Worm (Caenorhabditis elegans): ENCODE data around the gene F41E6.7.

Gene F41E6.7

ce11 chrV:8621213-8621612 is 22.1 kb upstream of the F41E6.7 start, which contains the start of gene idpc-2:
idpc-2 (minus strand) TSS chrV:8621313.
- TF ChIP-seq F33H1.4 (GFP tag; IDR thresholded peaks at IDR 0.05) (no peak), F57A8.1 (GFP tag; optimal IDR thresholded peaks at IDR 0.05) (no peak), die-1 (tag; optimal IDR thresholded peaks at IDR 0.05) (no peak), cebp-2 (GFP tag; IDR thresholded peaks at IDR 0.05) (no peak), sea-2 (GFP tag; IDR thresholded peaks at IDR 0.05) (no peak), sdz-38 (tag; optimal IDR thresholded peaks at IDR 0.05) (no peak), sptf-2 (GFP tag; optimal IDR thresholded peaks at IDR 0.05) (no peak), F49E8.2 (tag; optimal IDR thresholded peaks at IDR 0.05; ENCODE audit: insufficient read depth) (no peak), ceh-58 (GFP tag; IDR thresholded peaks at IDR 0.05) (no peak)

- TF ChIP-seq hmg-20 (GFP tag; IDR thresholded peaks at IDR 0.05) (no peak), ceh-91 (GFP tag; IDR thresholded peaks at IDR 0.05) (no peak), tlf-1 (GFP tag; optimal IDR thresholded peaks at IDR 0.05) (no peak), efl-1 (GFP tag; optimal IDR thresholded peaks at IDR 0.05) (no peak), F49E8.2 (tag; optimal IDR thresholded peaks at IDR 0.05; ENCODE audit: insufficient read depth) (no peak), hsf-1 (GFP tag; IDR thresholded peaks at IDR 0.05) (no peak), Y53F4B.3 (GFP tag; IDR thresholded peaks at IDR 0.05) (no peak), rpc-1 (optimal IDR thresholded peaks at IDR 0.05) (no peak), rpc-1 (tag; optimal IDR thresholded peaks at IDR 0.05) (no peak), bed-1 (GFP tag; IDR thresholded peaks at IDR 0.05) (no peak), hmg-1.2 (GFP tag; IDR thresholded peaks at IDR 0.05) (no peak), tbx-9 (tag; optimal IDR thresholded peaks at IDR 0.05; ENCODE audit: borderline replicate concordance) (no peak), C17E4.6 (GFP tag; IDR thresholded peaks at IDR 0.05) (no peak), ztf-25 (GFP tag; IDR thresholded peaks at IDR 0.05) (no peak)
Measured at ce11 chrV:8618738-8619137, 19.6 kb upstream of the F41E6.7 start, which contains the start of gene grd-5. grd-5 (plus strand) TSS chrV:8619032.

- TF ChIP-seq ztf-26 (tag; optimal IDR thresholded peaks at IDR 0.05) (no peak), madf-6 (GFP tag; IDR thresholded peaks at IDR 0.05) (no peak; the same call in 1 of the 2 replicates), attf-5 (GFP tag; optimal IDR thresholded peaks at IDR 0.05) (no peak), mxl-1 (tag; optimal IDR thresholded peaks at IDR 0.05) (no peak), lin-54 (GFP tag; optimal IDR thresholded peaks at IDR 0.05) (no peak), B0336.3 (GFP tag; IDR thresholded peaks at IDR 0.05) (0 out of 2 replicates have a peak, but pooled peaks have one; percentile 16), snpc-1.1 (tag; optimal IDR thresholded peaks at IDR 0.05; ENCODE audit: insufficient read depth) (no peak), nhr-80 (tag; optimal IDR thresholded peaks at IDR 0.05) (no peak), F37B4.10 (GFP tag; IDR thresholded peaks at IDR 0.05) (no peak), ets-4 (GFP tag; optimal IDR thresholded peaks at IDR 0.05) (no peak), him-1 (tag; optimal IDR thresholded peaks at IDR 0.05) (peak; percentile 23), lsl-1 (GFP tag; optimal IDR thresholded peaks at IDR 0.05) (no peak), madf-3 (GFP tag; IDR thresholded peaks at IDR 0.05) (0 out of 2 replicates have a peak, but pooled peaks have one; percentile 29), ekl-4 (GFP tag; IDR thresholded peaks at IDR 0.05) (peak; percentile 22; the same call in 1 of the 2 replicates), dpl-1 (GFP tag; optimal IDR thresholded peaks at IDR 0.05) (no peak)
Measured at ce11 chrV:8615711-8616110, 16.6 kb upstream of the F41E6.7 start.
